Worm (Caenorhabditis elegans) whole organism, young adult: ENCODE data around the gene cni-1.

Experiments
- B0336.3 ChIP-seq: fragments of 200-800 bp; sonication (Bioruptor generic); IDR thresholded peaks from 2 replicates; pipeline ENCODE4 v1.3.6; 2022; ENCODE audit warnings: missing genetic modification characterization, missing compliant biosample characterization
- F55B11.4 ChIP-seq: sonication (generic microtip); optimal IDR thresholded peaks from 2 replicates; lab custom pipeline; 2016; ENCODE audit warnings: missing compliant biosample characterization, missing genetic modification characterization, borderline replicate concordance; ENCODE audit not compliant: insufficient read depth
- K12H6.12 ChIP-seq: fragments of 200-800 bp; sonication (Bioruptor generic); optimal IDR thresholded peaks from 2 replicates; lab custom pipeline; 2018; ENCODE audit warnings: mild to moderate bottlenecking, missing genetic modification characterization, missing compliant biosample characterization
- Y79H2A.3 ChIP-seq: fragments of 200-800 bp; sonication (Bioruptor generic); conservative IDR thresholded peaks from 2 replicates; pipeline ENCODE4 v1.3.6; 2022; ENCODE audit warnings: missing genetic modification reagents, missing genetic modification characterization, missing compliant biosample characterization
- aptf-2 ChIP-seq: fragments of 200-800 bp; sonication (Bioruptor generic); conservative IDR thresholded peaks from 2 replicates; pipeline ENCODE4 v1.3.6; 2022; ENCODE audit warnings: missing genetic modification reagents, missing genetic modification characterization, missing compliant biosample characterization
- atf-7 ChIP-seq: sonication (generic microtip); optimal IDR thresholded peaks from 2 replicates; lab custom pipeline; 2017; ENCODE audit warnings: mild to moderate bottlenecking, missing genetic modification characterization, missing compliant biosample characterization
- athp-1 ChIP-seq: sonication (generic microtip); optimal IDR thresholded peaks from 2 replicates; lab custom pipeline; 2017; ENCODE audit warnings: mild to moderate bottlenecking, missing genetic modification characterization, missing compliant biosample characterization
- attf-3 ChIP-seq: fragments of 200-800 bp; sonication (Bioruptor generic); conservative IDR thresholded peaks from 2 replicates; pipeline ENCODE4 v1.3.6; 2022; ENCODE audit warnings: missing genetic modification reagents, missing genetic modification characterization, missing compliant biosample characterization
- attf-5 ChIP-seq: fragments of 200-800 bp; sonication (Bioruptor generic); optimal IDR thresholded peaks from 2 replicates; lab custom pipeline; 2018; ENCODE audit warnings: mild to moderate bottlenecking, missing genetic modification characterization, missing compliant biosample characterization
- attf-6 ChIP-seq: fragments of 200-800 bp; sonication (Bioruptor generic); IDR thresholded peaks from 2 replicates; pipeline ENCODE4 v1.3.6; 2022; ENCODE audit warnings: missing genetic modification reagents, missing genetic modification characterization, missing compliant biosample characterization
- bed-2 ChIP-seq: fragments of 200-800 bp; sonication (Bioruptor generic); IDR thresholded peaks from 2 replicates; pipeline ENCODE4 v1.3.6; 2022; ENCODE audit warnings: missing genetic modification reagents, missing genetic modification characterization, missing compliant biosample characterization
- cebp-1 ChIP-seq, 2 experiments: fragments of 200-800 bp in 1 of 2; sonication (Bioruptor generic) in 1 of 2; sonication (generic microtip) in 1 of 2; IDR thresholded peaks in 1 of 2; optimal IDR thresholded peaks in 1 of 2; 2 replicates each; pipeline versions ENCODE4 v1.3.6 to Lab custom; 2017 to 2022; ENCODE audit warnings: missing compliant biosample characterization in 2 of 2, missing genetic modification characterization in 2 of 2, mild to moderate bottlenecking in 1 of 2, missing genetic modification reagents in 1 of 2, moderate library complexity in 1 of 2
- ceh-100 ChIP-seq: fragments of 200-800 bp; sonication (Bioruptor generic); IDR thresholded peaks from 2 replicates; pipeline ENCODE4 v1.3.6; 2022; ENCODE audit warnings: missing genetic modification reagents, missing genetic modification characterization, missing compliant biosample characterization
- ceh-58 ChIP-seq: fragments of 200-800 bp; sonication (Bioruptor generic); IDR thresholded peaks from 2 replicates; pipeline ENCODE4 v1.3.6; 2022; ENCODE audit warnings: missing genetic modification characterization, missing compliant biosample characterization
- chd-7 ChIP-seq: sonication (generic microtip); optimal IDR thresholded peaks from 2 replicates; lab custom pipeline; 2016; ENCODE audit warnings: mild to moderate bottlenecking, missing genetic modification characterization, moderate library complexity, missing compliant biosample characterization
- die-1 ChIP-seq: sonication (generic microtip); optimal IDR thresholded peaks from 2 replicates; lab custom pipeline; 2016; ENCODE audit warnings: missing genotype, mild to moderate bottlenecking, missing genetic modification characterization, missing compliant biosample characterization
- efl-1 ChIP-seq: fragments of 150-350 bp; optimal IDR thresholded peaks from 2 replicates; lab custom pipeline; 2014; ENCODE audit warnings: missing biosample characterization, missing genetic modification reagents, missing genetic modification characterization
- egl-44 ChIP-seq: fragments of 200-800 bp; sonication (Bioruptor generic); IDR thresholded peaks from 2 replicates; pipeline ENCODE4 v1.3.6; 2022; ENCODE audit warnings: missing genetic modification reagents, missing genetic modification characterization, missing compliant biosample characterization
- egrh-3 ChIP-seq: fragments of 200-800 bp; sonication (Bioruptor generic); IDR thresholded peaks from 2 replicates; pipeline ENCODE4 v1.3.6; 2022; ENCODE audit warnings: missing genetic modification reagents, missing genetic modification characterization, missing compliant biosample characterization
- hlh-12 ChIP-seq: sonication (generic microtip); optimal IDR thresholded peaks from 2 replicates; lab custom pipeline; 2016; ENCODE audit warnings: missing genetic modification characterization, missing compliant biosample characterization
- hmg-1.2 ChIP-seq: fragments of 200-800 bp; sonication (Bioruptor generic); IDR thresholded peaks from 2 replicates; pipeline ENCODE4 v1.3.6; 2022; ENCODE audit warnings: missing genetic modification reagents, missing genetic modification characterization, missing compliant biosample characterization
- hrde-1 ChIP-seq: sonication (generic microtip); optimal IDR thresholded peaks from 2 replicates; lab custom pipeline; 2016; ENCODE audit warnings: missing genetic modification characterization, mild to moderate bottlenecking, missing compliant biosample characterization, moderate library complexity, missing genotype, missing genetic modification reagents, borderline replicate concordance
- let-526 ChIP-seq: fragments of 200-800 bp; sonication (Bioruptor generic); IDR thresholded peaks from 2 replicates; pipeline ENCODE4 v1.3.6; 2022; ENCODE audit warnings: missing genetic modification reagents, missing genetic modification characterization, missing compliant biosample characterization
- lin-26 ChIP-seq: fragments of 200-800 bp; sonication (Bioruptor generic); IDR thresholded peaks from 2 replicates; pipeline ENCODE4 v1.3.6; 2022; ENCODE audit warnings: missing genetic modification reagents, missing genetic modification characterization, missing compliant biosample characterization
- lin-35 ChIP-seq, 3 experiments: fragments of 150-350 bp in 2 of 3; sonication (generic microtip) in 1 of 3; optimal IDR thresholded peaks; 2 replicates each; lab custom pipeline; 2014 to 2018; ENCODE audit warnings: missing biosample characterization in 3 of 3, missing genetic modification characterization in 3 of 3, missing genetic modification reagents in 3 of 3
- madf-10 ChIP-seq: sonication (generic microtip); optimal IDR thresholded peaks from 2 replicates; lab custom pipeline; 2016; ENCODE audit warnings: mild to moderate bottlenecking, missing genetic modification characterization, missing compliant biosample characterization
- madf-6 ChIP-seq: fragments of 200-800 bp; sonication (Bioruptor generic); IDR thresholded peaks from 2 replicates; pipeline ENCODE4 v1.3.6; 2022; ENCODE audit warnings: missing genetic modification reagents, missing genetic modification characterization, missing compliant biosample characterization
- mcd-1 ChIP-seq: fragments of 200-800 bp; sonication (Bioruptor generic); IDR thresholded peaks from 2 replicates; pipeline ENCODE4 v1.3.6; 2022; ENCODE audit warnings: missing genetic modification reagents, missing genetic modification characterization, missing compliant biosample characterization
- nfya-1 ChIP-seq: sonication (generic microtip); optimal IDR thresholded peaks from 2 replicates; lab custom pipeline; 2017; ENCODE audit warnings: antibody characterized with exemption, missing compliant biosample characterization, missing genetic modification characterization, borderline replicate concordance; ENCODE audit not compliant: insufficient read depth
- nhr-120 ChIP-seq: fragments of 200-800 bp; sonication (Bioruptor generic); IDR thresholded peaks from 2 replicates; pipeline ENCODE4 v1.3.6; 2022; ENCODE audit warnings: missing genetic modification characterization, missing compliant biosample characterization
- nhr-179 ChIP-seq: sonication (generic microtip); optimal IDR thresholded peaks from 2 replicates; lab custom pipeline; 2016; ENCODE audit warnings: mild to moderate bottlenecking, missing genetic modification characterization, missing compliant biosample characterization
- pha-4 ChIP-seq: fragments of 150-350 bp; sonication (generic microtip); optimal IDR thresholded peaks from 2 replicates; lab custom pipeline; 2014; ENCODE audit warnings: missing biosample characterization, missing genetic modification reagents, missing genetic modification characterization
- rcor-1 ChIP-seq: fragments of 200-800 bp; sonication (Bioruptor generic); IDR thresholded peaks from 2 replicates; pipeline ENCODE4 v1.3.6; 2022; ENCODE audit warnings: missing genetic modification reagents, missing genetic modification characterization, missing compliant biosample characterization
- repo-1 ChIP-seq: sonication (generic microtip); optimal IDR thresholded peaks from 2 replicates; lab custom pipeline; 2017; ENCODE audit warnings: mild to moderate bottlenecking, missing genetic modification characterization, missing compliant biosample characterization
- rpc-1 ChIP-seq, 2 experiments: fragments of 150-350 bp in 1 of 2; sonication (generic microtip) in 1 of 2; optimal IDR thresholded peaks; 2 replicates each; lab custom pipeline; 2014 to 2018; ENCODE audit warnings: missing biosample characterization in 1 of 2, missing genetic modification characterization in 1 of 2, missing genetic modification reagents in 1 of 2, missing genotype in 1 of 2
- snpc-1.1 ChIP-seq: sonication (generic microtip); optimal IDR thresholded peaks from 2 replicates; lab custom pipeline; 2017; ENCODE audit warnings: missing genetic modification characterization, mild to moderate bottlenecking, missing compliant biosample characterization, antibody characterized with exemption, moderate library complexity, missing genotype, missing genetic modification reagents; ENCODE audit not compliant: insufficient read depth
- snpc-3.4 ChIP-seq: sonication (generic microtip); optimal IDR thresholded peaks from 2 replicates; lab custom pipeline; 2017; ENCODE audit warnings: missing genetic modification characterization, mild to moderate bottlenecking, missing compliant biosample characterization, antibody characterized with exemption, moderate library complexity, missing genotype, missing genetic modification reagents
- snpc-4 ChIP-seq, 5 experiments: fragments of 150-350 bp in 1 of 5; sonication (generic microtip) in 4 of 5; optimal IDR thresholded peaks; 2 replicates each; lab custom pipeline; 2014 to 2018; ENCODE audit warnings: missing genetic modification characterization in 5 of 5, missing biosample characterization in 3 of 5, antibody characterized with exemption in 2 of 5, mild to moderate bottlenecking in 2 of 5, missing compliant biosample characterization in 2 of 5, missing genotype in 2 of 5, moderate library complexity in 2 of 5, missing genetic modification reagents in 1 of 5
- tbp1 ChIP-seq: fragments of 200-800 bp; sonication (Bioruptor generic); optimal IDR thresholded peaks from 2 replicates; lab custom pipeline; 2018; ENCODE audit warnings: mild to moderate bottlenecking, missing genetic modification characterization, missing compliant biosample characterization
- ztf-25 ChIP-seq: fragments of 200-800 bp; sonication (Bioruptor generic); IDR thresholded peaks from 2 replicates; pipeline ENCODE4 v1.3.6; 2022; ENCODE audit warnings: missing genetic modification reagents, missing genetic modification characterization, missing compliant biosample characterization
- ztf-6 ChIP-seq: fragments of 200-800 bp; sonication (Bioruptor generic); IDR thresholded peaks from 2 replicates; pipeline ENCODE4 v1.3.6; 2022; ENCODE audit warnings: missing genetic modification reagents, missing genetic modification characterization, missing compliant biosample characterization

The cni-1 gene

ce11 chrV:13154225-13154624, 25.9 kb upstream of the cni-1 start:
- no peak for TF ChIP-seq atf-7 (tag; lab: Kevin White, UChicago)
- TF ChIP-seq ceh-58 (GFP tag; lab: Robert Waterston, UW) = no peak
- TF ChIP-seq die-1 = no peak

- TF ChIP-seq nhr-179 (tag; lab: Kevin White, UChicago) = no peak
- TF ChIP-seq attf-5 (GFP tag; lab: Kevin White, UChicago) = no peak
Measured at ce11 chrV:13157073-13157472, 23.1 kb upstream of the cni-1 start.

- TF ChIP-seq ceh-100 (GFP tag; lab: Robert Waterston, UW) = no peak
- TF ChIP-seq egl-44 (GFP tag; lab: Robert Waterston, UW) = no peak
- no peak for TF ChIP-seq pha-4
- no peak for TF ChIP-seq repo-1
- no peak for TF ChIP-seq hlh-12 (tag; lab: Kevin White, UChicago)
- no peak for TF ChIP-seq egrh-3 (GFP tag; lab: Robert Waterston, UW)
- TF ChIP-seq mcd-1 (GFP tag; lab: Robert Waterston, UW) = no peak
- TF ChIP-seq rcor-1 (GFP tag; lab: Robert Waterston, UW) = no peak
- TF ChIP-seq madf-10 (tag; lab: Kevin White, UChicago) = no peak
- no peak for TF ChIP-seq lin-26
- no peak for TF ChIP-seq ztf-25 (GFP tag; lab: Robert Waterston, UW)
- no peak for TF ChIP-seq bed-2 (GFP tag; lab: Robert Waterston, UW)
- no peak for TF ChIP-seq Y79H2A.3 (GFP tag; lab: Robert Waterston, UW)
- TF ChIP-seq athp-1 (tag; lab: Kevin White, UChicago) = no peak
- no peak for TF ChIP-seq aptf-2 (GFP tag; lab: Robert Waterston, UW)
- TF ChIP-seq F55B11.4 = no peak
- no peak for TF ChIP-seq lin-35 (GFP tag; optimal IDR thresholded peaks at IDR 0.05; lab: Kevin White, UChicago)
- TF ChIP-seq tbp1 = no peak
Measured at ce11 chrV:13161052-13161451, 19.1 kb upstream of the cni-1 start.

DNA sequence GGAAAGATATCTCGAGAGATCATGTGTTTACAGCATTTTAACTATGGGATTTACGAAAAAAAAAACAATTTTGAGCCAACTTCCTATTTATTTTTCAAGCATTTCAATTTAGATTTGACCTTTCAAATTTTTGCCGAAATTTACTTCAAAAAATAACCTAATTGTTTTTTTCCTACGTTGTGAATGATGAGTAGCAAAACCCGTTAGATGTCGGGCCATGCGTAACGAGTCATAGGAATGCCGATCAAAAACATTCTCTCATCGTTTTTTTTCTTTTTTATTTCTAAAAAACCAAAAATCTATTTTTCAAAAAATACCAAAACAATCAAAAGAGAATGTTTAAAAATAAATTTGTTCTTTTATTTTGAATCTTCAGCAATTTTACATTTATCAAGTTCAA, 17.2 kb upstream of the cni-1 start:
- peak; percentile 68 for TF ChIP-seq hmg-1.2
- TF ChIP-seq aptf-2 (GFP tag; lab: Robert Waterston, UW) = no peak
- TF ChIP-seq B0336.3 (GFP tag; lab: Robert Waterston, UW) = no peak
- TF ChIP-seq snpc-4 (GFP tag; optimal IDR thresholded peaks at IDR 0.05; lab: Kevin White, UChicago) = peak; percentile 46
- peak; percentile 12 to 88 (median 76) for TF ChIP-seq snpc-4 (tag; optimal IDR thresholded peaks at IDR 0.05; lab: Kevin White, UChicago)
- no peak for TF ChIP-seq nhr-120 (GFP tag; lab: Robert Waterston, UW)
- TF ChIP-seq snpc-3.4 (tag; lab: Kevin White, UChicago) = peak; percentile 4
- no peak for TF ChIP-seq hrde-1 (tag; lab: Kevin White, UChicago)
- no peak for TF ChIP-seq athp-1 (tag; lab: Kevin White, UChicago)
- peak; percentile 86 for TF ChIP-seq snpc-1.1 (tag; lab: Kevin White, UChicago)

- TF ChIP-seq hlh-12 (tag; lab: Kevin White, UChicago) (no peak), nfya-1 (tag; lab: Kevin White, UChicago) (no peak), snpc-3.4 (tag; lab: Kevin White, UChicago) (no peak), cebp-1 (GFP tag; IDR thresholded peaks at IDR 0.05; lab: Robert Waterston, UW) (no peak), cebp-1 (tag; optimal IDR thresholded peaks at IDR 0.05; lab: Kevin White, UChicago) (no peak), K12H6.12 (tag; lab: Kevin White, UChicago) (no peak), madf-6 (GFP tag; lab: Robert Waterston, UW) (no peak), efl-1 (no peak), egl-44 (GFP tag; lab: Robert Waterston, UW) (0 out of 2 replicates have a peak, but pooled peaks have one; percentile 43), ztf-6 (GFP tag; lab: Robert Waterston, UW) (no peak), attf-6 (GFP tag; lab: Robert Waterston, UW) (no peak), chd-7 (no peak), let-526 (GFP tag; lab: Robert Waterston, UW) (no peak), rpc-1 (optimal IDR thresholded peaks at IDR 0.05; lab: Kevin White, UChicago) (no peak), rpc-1 (tag; optimal IDR thresholded peaks at IDR 0.05; lab: Kevin White, UChicago) (no peak), attf-3 (GFP tag; lab: Robert Waterston, UW) (no peak), tbp1 (no peak)
Measured at ce11 chrV:13163841-13164240, 16.3 kb upstream of the cni-1 start.
